Worm (Caenorhabditis elegans): ENCODE results near the gene srx-108.
A peak's percentile ranks its signal among the peaks of the same experiment; 100 is the strongest.

The srx-108 gene

ce11 chrII:3705320-3705719 lies at the start of gene srx-108:
TSS of gene srx-108 (plus strand) at chrII:3705620.
- TF ChIP-seq lin-32 (GFP tag; optimal IDR thresholded peaks at IDR 0.05) (no peak), blmp-1 (tag; optimal IDR thresholded peaks at IDR 0.05) (no peak), elt-1 (tag; optimal IDR thresholded peaks at IDR 0.05; ENCODE audit: borderline replicate concordance, insufficient read depth) (no peak), nhr-2 (tag; optimal IDR thresholded peaks at IDR 0.05) (no peak), M03D4.4 (tag; optimal IDR thresholded peaks at IDR 0.05) (no peak)

- TF ChIP-seq cnd-1 (tag; optimal IDR thresholded peaks at IDR 0.05) (no peak), nhr-12 (tag; optimal IDR thresholded peaks at IDR 0.05) (no peak), nhr-237 (tag; optimal IDR thresholded peaks at IDR 0.05) (no peak), ztf-11 (tag; optimal IDR thresholded peaks at IDR 0.05) (no peak), unc-62 (GFP tag; optimal IDR thresholded peaks at IDR 0.05) (no peak), ham-2 (GFP tag; optimal IDR thresholded peaks at IDR 0.05) (no peak), pha-4 (tag; optimal IDR thresholded peaks at IDR 0.05) (no peak), mab-5 (tag; optimal IDR thresholded peaks at IDR 0.05) (no peak), snpc-4 (tag; optimal IDR thresholded peaks at IDR 0.05) (no peak), sem-2 (GFP tag; optimal IDR thresholded peaks at IDR 0.05) (no peak), unc-39 (tag; optimal IDR thresholded peaks at IDR 0.05) (no peak), unc-120 (tag; optimal IDR thresholded peaks at IDR 0.05; ENCODE audit: poor library complexity, severe bottlenecking) (no peak), nhr-76 (tag; optimal IDR thresholded peaks at IDR 0.05) (no peak), hlh-1 (tag; optimal IDR thresholded peaks at IDR 0.05) (no peak), ceh-43 (GFP tag; optimal IDR thresholded peaks at IDR 0.05) (no peak), mep-1 (tag; optimal IDR thresholded peaks at IDR 0.05) (no peak)
These were observed 45.6 kb upstream of the srx-108 start, which contains the start of gene F19B10.4 for ce11 chrII:3659776-3660175. TSS of gene F19B10.4 (plus strand) at chrII:3660076.

ce11 chrII:3661932-3662331 lies 43.5 kb upstream of the srx-108 start, which contains the start of gene F19B10.13:
TSS of gene F19B10.13 (plus strand) at chrII:3662274.
- TF ChIP-seq sem-2 (GFP tag; optimal IDR thresholded peaks at IDR 0.05) = no peak
- peak; percentile 61 for TF ChIP-seq elt-3 (tag; optimal IDR thresholded peaks at IDR 0.05)
- no peak for TF ChIP-seq flh-1 (GFP tag; optimal IDR thresholded peaks at IDR 0.05)

- TF ChIP-seq mab-5 (tag; optimal IDR thresholded peaks at IDR 0.05) (no peak), elt-1 (tag; optimal IDR thresholded peaks at IDR 0.05; ENCODE audit: borderline replicate concordance, insufficient read depth) (no peak), ceh-43 (GFP tag; optimal IDR thresholded peaks at IDR 0.05) (no peak)
These were observed 41.6 kb upstream of the srx-108 start, which contains the start of gene F19B10.6 for ce11 chrII:3663796-3664195. TSS of gene F19B10.6 (minus strand) at chrII:3663896.

ce11 chrII:3664470-3664869 lies 41.0 kb upstream of the srx-108 start, which contains the start of gene F19B10.3:
TSS of gene F19B10.3 (plus strand) at chrII:3664770.
- no peak for TF ChIP-seq lsy-2 (tag; optimal IDR thresholded peaks at IDR 0.05)
- no peak for TF ChIP-seq tbx-8 (GFP tag; optimal IDR thresholded peaks at IDR 0.05)
- TF ChIP-seq drap-1 (GFP tag; optimal IDR thresholded peaks at IDR 0.05) = no peak
- TF ChIP-seq lin-32 (GFP tag; optimal IDR thresholded peaks at IDR 0.05) = no peak
- no peak for TF ChIP-seq nhr-28 (tag; optimal IDR thresholded peaks at IDR 0.05)
- TF ChIP-seq ceh-83 (GFP tag; optimal IDR thresholded peaks at IDR 0.05) = no peak
- TF ChIP-seq ceh-43 (GFP tag; optimal IDR thresholded peaks at IDR 0.05) = no peak
- no peak for TF ChIP-seq nhr-237 (tag; optimal IDR thresholded peaks at IDR 0.05)
- no peak for TF ChIP-seq mep-1 (tag; optimal IDR thresholded peaks at IDR 0.05)
- no peak for TF ChIP-seq nhr-12 (tag; optimal IDR thresholded peaks at IDR 0.05)
- no peak for TF ChIP-seq ham-2 (GFP tag; optimal IDR thresholded peaks at IDR 0.05)
- TF ChIP-seq unc-39 (tag; optimal IDR thresholded peaks at IDR 0.05) = no peak

ce11 chrII:3665181-3665580 lies 40.2 kb upstream of the srx-108 start:
- no peak for TF ChIP-seq nhr-28 (tag; optimal IDR thresholded peaks at IDR 0.05)

ce11 chrII:3669315-3669714 lies 36.1 kb upstream of the srx-108 start, which contains the start of gene srx-97:
TSS of gene srx-97 (minus strand) at chrII:3669415.
- TF ChIP-seq sptf-1 (tag; optimal IDR thresholded peaks at IDR 0.05) (no peak), tbx-8 (GFP tag; optimal IDR thresholded peaks at IDR 0.05) (no peak), zip-8 (tag; optimal IDR thresholded peaks at IDR 0.05) (no peak), mep-1 (tag; optimal IDR thresholded peaks at IDR 0.05) (no peak), nhr-12 (tag; optimal IDR thresholded peaks at IDR 0.05) (no peak)
